Fruit fly (Drosophila melanogaster) whole organism, embryonic: ENCODE data around the gene CG12012.

Experiments used
- CG10979 ChIP-seq: fragments of 200-800 bp; sonication (Bioruptor generic); optimal IDR thresholded peaks from 2 replicates; lab custom pipeline; 2018; ENCODE audit warnings: missing biosample characterization, mild to moderate bottlenecking, missing genetic modification characterization, moderate library complexity
- CG11695 ChIP-seq: fragments of 200-800 bp; sonication (Bioruptor generic); IDR thresholded peaks from 3 replicates; pipeline ENCODE4 v1.3.6; 2022; ENCODE audit warnings: missing biosample characterization, missing genetic modification characterization
- CG12299 ChIP-seq: fragments of 200-800 bp; sonication (Bioruptor generic); optimal IDR thresholded peaks from 2 replicates; lab custom pipeline; 2018; ENCODE audit warnings: missing biosample characterization, mild to moderate bottlenecking, missing genetic modification characterization
- CG12391 ChIP-seq: fragments of 200-800 bp; sonication (Bioruptor generic); optimal IDR thresholded peaks from 3 replicates; lab custom pipeline; 2018; ENCODE audit warnings: missing biosample characterization, mild to moderate bottlenecking, missing genetic modification characterization, moderate library complexity
- CG12659 ChIP-seq: fragments of 200-800 bp; sonication (Bioruptor generic); optimal IDR thresholded peaks from 3 replicates; lab custom pipeline; 2017; ENCODE audit warnings: mild to moderate bottlenecking, missing biosample characterization, missing genetic modification reagents, missing genetic modification characterization
- CG14050 ChIP-seq: fragments of 200-800 bp; sonication (Bioruptor generic); IDR thresholded peaks from 3 replicates; pipeline ENCODE4 v1.3.6; 2022; ENCODE audit warnings: missing biosample characterization, missing genetic modification characterization
- CG16863 ChIP-seq: fragments of 200-800 bp; sonication (Bioruptor generic); optimal IDR thresholded peaks from 3 replicates; lab custom pipeline; 2016; ENCODE audit warnings: missing biosample characterization, missing genetic modification characterization
- CG17829 ChIP-seq: fragments of 200-800 bp; optimal IDR thresholded peaks from 2 replicates; lab custom pipeline; 2019; ENCODE audit warnings: missing biosample characterization, mild to moderate bottlenecking, missing genetic modification characterization, moderate library complexity
- CG18262 ChIP-seq: fragments of 200-800 bp; optimal IDR thresholded peaks from 3 replicates; lab custom pipeline; 2019; ENCODE audit warnings: missing biosample characterization, mild to moderate bottlenecking, missing genetic modification characterization, moderate library complexity
- CG2875 ChIP-seq: fragments of 200-800 bp; sonication (Bioruptor generic); optimal IDR thresholded peaks from 2 replicates; lab custom pipeline; 2017; ENCODE audit warnings: missing biosample characterization, mild to moderate bottlenecking, missing genetic modification characterization, missing genetic modification reagents
- CG3995 ChIP-seq: fragments of 200-800 bp; sonication (Bioruptor generic); optimal IDR thresholded peaks from 3 replicates; lab custom pipeline; 2016; ENCODE audit warnings: missing biosample characterization, missing genetic modification characterization
- CG4404 ChIP-seq: fragments of 200-800 bp; sonication (Bioruptor generic); IDR thresholded peaks from 2 replicates; pipeline ENCODE4 v1.3.6; 2022; ENCODE audit warnings: missing biosample characterization, missing genetic modification characterization
- CG6813 ChIP-seq: fragments of 200-800 bp; sonication (Bioruptor generic); optimal IDR thresholded peaks from 2 replicates; lab custom pipeline; 2017; ENCODE audit warnings: missing biosample characterization, missing genetic modification characterization, mild to moderate bottlenecking, moderate library complexity, missing genetic modification reagents
- CG7839 ChIP-seq: fragments of 200-800 bp; sonication (Bioruptor generic); optimal IDR thresholded peaks from 3 replicates; lab custom pipeline; 2018; ENCODE audit warnings: missing biosample characterization, mild to moderate bottlenecking, missing genetic modification characterization, moderate library complexity
- CG8089 ChIP-seq: fragments of 200-800 bp; sonication (Bioruptor generic); optimal IDR thresholded peaks from 3 replicates; lab custom pipeline; 2016; ENCODE audit warnings: missing biosample characterization, missing genetic modification characterization
- Dref ChIP-seq: fragments of 200-800 bp; sonication (Bioruptor generic); IDR thresholded peaks from 2 replicates; pipeline ENCODE4 v1.3.6; 2022; ENCODE audit warnings: missing biosample characterization, missing genetic modification characterization
- Drgx ChIP-seq: fragments of 200-800 bp; sonication (Bioruptor generic); IDR thresholded peaks from 2 replicates; pipeline ENCODE4 v1.3.6; 2022; ENCODE audit warnings: missing biosample characterization, missing genetic modification characterization
- E2f2 ChIP-seq: fragments of 200-800 bp; sonication (Bioruptor generic); IDR thresholded peaks from 2 replicates; pipeline ENCODE4 v1.3.6; 2022; ENCODE audit warnings: missing biosample characterization, missing genetic modification characterization
- Side ChIP-seq: fragments of 200-800 bp; sonication (Bioruptor generic); optimal IDR thresholded peaks from 2 replicates; lab custom pipeline; 2016; ENCODE audit warnings: missing biosample characterization, missing genetic modification characterization
- amos ChIP-seq: fragments of 200-800 bp; sonication (Bioruptor generic); IDR thresholded peaks from 2 replicates; pipeline ENCODE4 v1.3.6; 2022; ENCODE audit warnings: missing biosample characterization, missing genetic modification characterization; ENCODE audit not compliant: partially characterized antibody
- bab2 ChIP-seq: fragments of 200-800 bp; sonication (Bioruptor generic); optimal IDR thresholded peaks from 2 replicates; lab custom pipeline; 2016; ENCODE audit warnings: missing biosample characterization, missing genetic modification characterization
- chn ChIP-seq: fragments of 200-800 bp; sonication (Bioruptor generic); optimal IDR thresholded peaks from 2 replicates; lab custom pipeline; 2016; ENCODE audit warnings: missing biosample characterization, missing genetic modification characterization
- corto ChIP-seq: fragments of 200-800 bp; sonication (Bioruptor generic); optimal IDR thresholded peaks from 2 replicates; lab custom pipeline; 2016; ENCODE audit warnings: missing biosample characterization, mild to moderate bottlenecking, missing genetic modification characterization, moderate library complexity
- dmrt11E ChIP-seq: fragments of 200-800 bp; sonication (Bioruptor generic); optimal IDR thresholded peaks from 3 replicates; lab custom pipeline; 2018; ENCODE audit warnings: missing biosample characterization, mild to moderate bottlenecking, missing genetic modification characterization, moderate library complexity
- esg ChIP-seq: fragments of 200-800 bp; sonication (Bioruptor generic); conservative IDR thresholded peaks from 2 replicates; pipeline ENCODE4 v1.3.6; 2022; ENCODE audit warnings: missing biosample characterization, missing genetic modification characterization
- fd96Cb ChIP-seq: fragments of 200-800 bp; sonication (Bioruptor generic); optimal IDR thresholded peaks from 2 replicates; lab custom pipeline; 2018; ENCODE audit warnings: missing biosample characterization, mild to moderate bottlenecking, missing genetic modification characterization, moderate library complexity
- fu2 ChIP-seq: fragments of 200-800 bp; sonication (Bioruptor generic); optimal IDR thresholded peaks from 2 replicates; lab custom pipeline; 2016; ENCODE audit warnings: missing biosample characterization, missing genetic modification characterization
- gfzf ChIP-seq: fragments of 200-800 bp; sonication (Bioruptor generic); optimal IDR thresholded peaks from 2 replicates; lab custom pipeline; 2016; ENCODE audit warnings: missing biosample characterization, mild to moderate bottlenecking, missing genetic modification characterization, moderate library complexity
- grau ChIP-seq: fragments of 200-800 bp; optimal IDR thresholded peaks from 3 replicates; lab custom pipeline; 2019; ENCODE audit warnings: missing biosample characterization, mild to moderate bottlenecking, missing genetic modification characterization, moderate library complexity
- grn ChIP-seq: fragments of 200-800 bp; sonication (Bioruptor generic); optimal IDR thresholded peaks from 3 replicates; lab custom pipeline; 2017; ENCODE audit warnings: missing biosample characterization, missing genetic modification characterization
- lbe ChIP-seq: fragments of 200-800 bp; sonication (Bioruptor generic); optimal IDR thresholded peaks from 2 replicates; lab custom pipeline; 2016; ENCODE audit warnings: missing biosample characterization, mild to moderate bottlenecking, missing genetic modification characterization
- lola ChIP-seq, 3 experiments: fragments of >200 bp in 2 of 3; fragments of 200-800 bp in 1 of 3; sonication (Bioruptor generic) in 1 of 3; optimal IDR thresholded peaks; 2 replicates each; lab custom pipeline; 2017 to 2019; ENCODE audit warnings: missing biosample characterization in 3 of 3, missing genetic modification characterization in 3 of 3, mild to moderate bottlenecking in 1 of 3, moderate library complexity in 1 of 3
- lov ChIP-seq, 2 experiments: fragments of 200-800 bp in 1 of 2; fragments of >200 bp in 1 of 2; sonication (Bioruptor generic) in 1 of 2; IDR thresholded peaks in 1 of 2; optimal IDR thresholded peaks in 1 of 2; 2 replicates in 1 of 2; 3 replicates in 1 of 2; pipeline versions ENCODE4 v1.3.6 to Lab custom; 2017 to 2022; ENCODE audit warnings: missing biosample characterization in 1 of 2, missing genetic modification characterization in 1 of 2
- phol ChIP-seq: fragments of 200-800 bp; sonication (Bioruptor generic); optimal IDR thresholded peaks from 3 replicates; lab custom pipeline; 2018; ENCODE audit warnings: missing biosample characterization, mild to moderate bottlenecking, missing genetic modification characterization, moderate library complexity
- so ChIP-seq: fragments of 200-800 bp; sonication (Bioruptor generic); IDR thresholded peaks from 3 replicates; pipeline ENCODE4 v1.3.6; 2022; ENCODE audit warnings: missing biosample characterization, missing genetic modification characterization
- stc ChIP-seq: fragments of 200-800 bp; sonication (Bioruptor generic); IDR thresholded peaks from 2 replicates; pipeline ENCODE4 v1.3.6; 2022; ENCODE audit warnings: missing biosample characterization, missing genetic modification characterization
- trh ChIP-seq: fragments of 200-800 bp; sonication (Bioruptor generic); optimal IDR thresholded peaks from 2 replicates; lab custom pipeline; 2016; ENCODE audit warnings: missing biosample characterization, missing genetic modification characterization
- zf30C ChIP-seq: fragments of 200-800 bp; sonication (Bioruptor generic); optimal IDR thresholded peaks from 3 replicates; lab custom pipeline; 2018; ENCODE audit warnings: missing biosample characterization, mild to moderate bottlenecking, missing genetic modification characterization

The CG12012 gene

DNA sequence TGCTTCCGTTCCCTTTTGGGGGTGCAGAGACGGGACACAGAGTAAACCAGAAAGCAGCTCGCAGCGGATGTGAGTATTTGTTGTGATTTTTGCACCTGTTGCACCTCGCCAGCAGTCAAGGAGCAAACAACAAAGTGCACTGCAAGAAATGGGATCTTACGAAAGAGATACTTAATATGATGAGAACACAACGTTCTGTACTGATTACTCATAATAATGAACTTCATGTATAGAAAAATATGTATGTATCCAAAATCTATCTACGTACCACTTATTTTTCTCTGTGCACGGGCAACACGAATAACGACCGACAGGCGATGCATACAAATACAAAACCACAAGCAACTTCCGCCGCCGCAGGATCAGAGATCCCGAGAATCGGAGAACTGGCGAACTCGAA lies 21.3 kb downstream of the CG12012 start (continued):
- TF ChIP-seq lov (optimal IDR thresholded peaks at IDR 0.05; lab: Kevin White, UChicago) (no peak), lov (GFP tag; IDR thresholded peaks at IDR 0.05; lab: Robert Waterston, UW) (0 out of 3 replicates have a peak, but pooled peaks have one; percentile 36), dmrt11E (tag; lab: Kevin White, UChicago) (peak; percentile 68), zf30C (peak; percentile 56), trh (no peak), CG14050 (no peak), fu2 (GFP tag; lab: Kevin White, UChicago) (no peak), chn (GFP tag; lab: Kevin White, UChicago) (peak; percentile 24), CG4404 (peak; percentile 58), lbe (GFP tag; lab: Kevin White, UChicago) (peak; percentile 80), CG10979 (tag; lab: Kevin White, UChicago) (peak; percentile 43), fd96Cb (peak; percentile 3), Drgx (GFP tag; lab: Robert Waterston, UW) (peak; percentile 63), CG12391 (tag; lab: Kevin White, UChicago) (peak; percentile 15), CG7839 (tag; lab: Kevin White, UChicago) (peak; percentile 8), CG8089 (no peak), CG17829 (tag; lab: Kevin White, UChicago) (peak; percentile 8), CG16863 (peak; percentile 14), CG2875 (peak; percentile 3), Dref (no peak), Side (GFP tag; lab: Kevin White, UChicago) (no peak), amos (GFP tag; lab: Robert Waterston, UW) (no peak), esg (peak; percentile 8; the same call in 1 of the 2 replicates), grn (GFP tag; lab: Kevin White, UChicago) (no peak), CG18262 (tag; lab: Kevin White, UChicago) (peak; percentile 32), phol (tag; lab: Kevin White, UChicago) (peak; percentile 29), CG11695 (no peak), gfzf (GFP tag; lab: Kevin White, UChicago) (no peak), corto (GFP tag; lab: Kevin White, UChicago) (peak; percentile 52)

DNA sequence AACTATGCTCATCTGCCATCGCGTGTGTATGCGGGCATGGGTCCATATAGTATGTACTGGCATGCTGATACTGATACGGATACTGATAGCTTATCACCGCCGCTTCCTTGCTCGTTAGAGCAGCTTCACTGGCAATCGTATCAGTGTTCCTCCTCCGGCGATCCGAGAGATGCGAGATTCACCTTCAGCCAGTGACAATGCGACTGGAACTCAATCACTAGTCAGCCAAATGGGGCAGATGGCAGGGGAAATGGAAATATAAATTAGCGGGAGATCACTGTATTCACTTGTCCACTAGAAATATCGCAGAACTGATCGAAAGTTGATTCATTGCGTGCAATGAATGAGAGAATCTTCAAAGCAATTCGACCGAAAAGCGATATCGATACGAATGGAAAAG lies 21.9 kb downstream of the CG12012 start:
- TF ChIP-seq CG12659 (GFP tag; lab: Kevin White, UChicago), result no peak
- peak; percentile 56 for TF ChIP-seq grau
- no peak for TF ChIP-seq bab2 (GFP tag; lab: Kevin White, UChicago)
- TF ChIP-seq CG3995 (GFP tag; lab: Kevin White, UChicago), result peak; percentile 44
- TF ChIP-seq CG12299 (tag; lab: Kevin White, UChicago), result no peak
- no peak for TF ChIP-seq so
- TF ChIP-seq CG6813 (GFP tag; lab: Kevin White, UChicago), result no peak
- no peak for TF ChIP-seq stc (GFP tag; lab: Robert Waterston, UW)
- no peak for TF ChIP-seq E2f2
- no peak for TF ChIP-seq lola (GFP tag; optimal IDR thresholded peaks at IDR 0.05; lab: Kevin White, UChicago)
